Worm (Caenorhabditis elegans) whole organism, late embryonic: ENCODE results near the gene msp-64.

ENCODE experiments used
- K02D7.2 ChIP-seq: sonication (generic microtip); optimal IDR thresholded peaks from 2 replicates; lab custom pipeline; 2017; ENCODE audit warnings: mild to moderate bottlenecking, missing genetic modification characterization, missing compliant biosample characterization
- K09A11.1 ChIP-seq: sonication (generic microtip); optimal IDR thresholded peaks from 2 replicates; lab custom pipeline; 2017; ENCODE audit warnings: antibody characterized with exemption, mild to moderate bottlenecking, missing genetic modification characterization, missing compliant biosample characterization; ENCODE audit not compliant: insufficient read depth
- Y22D7AL.16 ChIP-seq: sonication (generic microtip); optimal IDR thresholded peaks from 2 replicates; lab custom pipeline; 2016; ENCODE audit warnings: missing genetic modification characterization, missing compliant biosample characterization
- ama-1 ChIP-seq: fragments of 150-350 bp; optimal IDR thresholded peaks from 2 replicates; lab custom pipeline; 2014
- ceh-14 ChIP-seq: sonication (generic microtip); optimal IDR thresholded peaks from 2 replicates; lab custom pipeline; 2016; ENCODE audit warnings: missing genotype, missing genetic modification characterization, missing compliant biosample characterization
- ceh-22 ChIP-seq: sonication (generic microtip); optimal IDR thresholded peaks from 2 replicates; lab custom pipeline; 2017; ENCODE audit warnings: missing biosample characterization, missing genetic modification characterization
- ceh-24 ChIP-seq: sonication (generic microtip); optimal IDR thresholded peaks from 2 replicates; lab custom pipeline; 2016; ENCODE audit warnings: mild to moderate bottlenecking, missing genetic modification characterization, missing compliant biosample characterization
- ceh-31 ChIP-seq: sonication (generic microtip); optimal IDR thresholded peaks from 2 replicates; lab custom pipeline; 2016; ENCODE audit warnings: missing genetic modification characterization, missing compliant biosample characterization
- ceh-48 ChIP-seq: sonication (generic microtip); optimal IDR thresholded peaks from 2 replicates; lab custom pipeline; 2016; ENCODE audit warnings: missing genetic modification characterization, inconsistent platforms, missing compliant biosample characterization
- ceh-6 ChIP-seq: fragments of 200-800 bp; sonication (Bioruptor generic); optimal IDR thresholded peaks from 2 replicates; lab custom pipeline; 2018; ENCODE audit warnings: mild to moderate bottlenecking, missing genetic modification characterization, missing compliant biosample characterization
- ceh-9 ChIP-seq: sonication (generic microtip); optimal IDR thresholded peaks from 2 replicates; lab custom pipeline; 2016; ENCODE audit warnings: mild to moderate bottlenecking, missing genetic modification characterization, inconsistent platforms, missing compliant biosample characterization
- dve-1 ChIP-seq: sonication (generic microtip); optimal IDR thresholded peaks from 2 replicates; lab custom pipeline; 2017; ENCODE audit warnings: antibody characterized with exemption, mild to moderate bottlenecking, missing genetic modification characterization, missing compliant biosample characterization
- elt-2 ChIP-seq: sonication (generic microtip); optimal IDR thresholded peaks from 2 replicates; lab custom pipeline; 2016; ENCODE audit warnings: missing genetic modification reagents, missing genetic modification characterization, missing compliant biosample characterization
- elt-4 ChIP-seq: sonication (generic microtip); optimal IDR thresholded peaks from 2 replicates; lab custom pipeline; 2016; ENCODE audit warnings: missing genetic modification characterization, missing compliant biosample characterization
- ets-4 ChIP-seq: sonication (generic microtip); optimal IDR thresholded peaks from 2 replicates; lab custom pipeline; 2016; ENCODE audit warnings: missing genetic modification characterization, missing compliant biosample characterization
- eyg-1 ChIP-seq: sonication (generic microtip); optimal IDR thresholded peaks from 2 replicates; lab custom pipeline; 2016; ENCODE audit warnings: missing genotype, missing genetic modification characterization, missing compliant biosample characterization
- fax-1 ChIP-seq: sonication (generic microtip); optimal IDR thresholded peaks from 2 replicates; lab custom pipeline; 2016; ENCODE audit warnings: missing genotype, missing genetic modification characterization, missing compliant biosample characterization
- fkh-10 ChIP-seq: fragments of 150-350 bp; optimal IDR thresholded peaks from 2 replicates; lab custom pipeline; 2014; ENCODE audit warnings: missing biosample characterization, missing genetic modification reagents, missing genetic modification characterization
- gmeb-2 ChIP-seq: sonication (generic microtip); optimal IDR thresholded peaks from 2 replicates; lab custom pipeline; 2016; ENCODE audit warnings: missing genetic modification characterization, inconsistent platforms, missing compliant biosample characterization
- hlh-15 ChIP-seq: sonication (generic microtip); optimal IDR thresholded peaks from 2 replicates; lab custom pipeline; 2016; ENCODE audit warnings: missing genetic modification characterization, missing compliant biosample characterization
- hlh-6 ChIP-seq: sonication (generic microtip); optimal IDR thresholded peaks from 2 replicates; lab custom pipeline; 2016; ENCODE audit warnings: missing genotype, missing genetic modification characterization, missing compliant biosample characterization
- hlh-8 ChIP-seq: sonication (generic microtip); optimal IDR thresholded peaks from 2 replicates; lab custom pipeline; 2016; ENCODE audit warnings: missing genotype, missing genetic modification characterization, missing compliant biosample characterization
- lim-6 ChIP-seq: sonication (generic microtip); optimal IDR thresholded peaks from 2 replicates; lab custom pipeline; 2016; ENCODE audit warnings: missing genetic modification characterization, missing compliant biosample characterization
- nfya-1 ChIP-seq: sonication (generic microtip); optimal IDR thresholded peaks from 2 replicates; lab custom pipeline; 2017; ENCODE audit warnings: missing genetic modification characterization, mild to moderate bottlenecking, missing compliant biosample characterization, antibody characterized with exemption, moderate library complexity
- nhr-11 ChIP-seq: fragments of 150-350 bp; optimal IDR thresholded peaks from 2 replicates; lab custom pipeline; 2014; ENCODE audit warnings: missing biosample characterization, missing genetic modification characterization
- nhr-232 ChIP-seq: sonication (generic microtip); optimal IDR thresholded peaks from 2 replicates; lab custom pipeline; 2016; ENCODE audit warnings: missing genetic modification characterization, missing compliant biosample characterization
- npax-4 ChIP-seq: sonication (generic microtip); optimal IDR thresholded peaks from 2 replicates; lab custom pipeline; 2016; ENCODE audit warnings: missing genetic modification characterization, missing compliant biosample characterization
- pat-9 ChIP-seq: fragments of 200-800 bp; sonication (Bioruptor generic); optimal IDR thresholded peaks from 2 replicates; lab custom pipeline; 2018; ENCODE audit warnings: mild to moderate bottlenecking, missing genetic modification characterization, moderate library complexity, missing compliant biosample characterization
- pha-4 ChIP-seq: fragments of 150-350 bp; optimal IDR thresholded peaks from 2 replicates; lab custom pipeline; 2018; ENCODE audit warnings: missing biosample characterization, missing genetic modification reagents, missing genetic modification characterization
- pros-1 ChIP-seq: fragments of 150-350 bp; optimal IDR thresholded peaks from 2 replicates; lab custom pipeline; 2014; ENCODE audit warnings: missing biosample characterization, missing genetic modification reagents, missing genetic modification characterization
- sdc-2 ChIP-seq: sonication (generic microtip); optimal IDR thresholded peaks from 2 replicates; lab custom pipeline; 2016; ENCODE audit warnings: missing genotype, missing genetic modification characterization, missing compliant biosample characterization
- tbx-2 ChIP-seq: sonication (generic microtip); optimal IDR thresholded peaks from 2 replicates; lab custom pipeline; 2016; ENCODE audit warnings: missing genetic modification characterization, missing compliant biosample characterization
- tbx-7 ChIP-seq: sonication (generic microtip); optimal IDR thresholded peaks from 2 replicates; lab custom pipeline; 2016; ENCODE audit warnings: missing genotype, missing genetic modification characterization, missing compliant biosample characterization
- ttx-3 ChIP-seq: sonication (generic microtip); optimal IDR thresholded peaks from 2 replicates; lab custom pipeline; 2016; ENCODE audit warnings: missing genetic modification reagents, missing genetic modification characterization, missing compliant biosample characterization
- unc-3 ChIP-seq, 2 experiments: fragments of 200-800 bp in 1 of 2; sonication (Bioruptor generic) in 1 of 2; sonication (generic microtip) in 1 of 2; conservative IDR thresholded peaks in 1 of 2; optimal IDR thresholded peaks in 1 of 2; 2 replicates each; pipeline versions ENCODE4 v1.3.6 to Lab custom; 2016 to 2022; ENCODE audit warnings: missing compliant biosample characterization in 2 of 2, missing genetic modification characterization in 2 of 2, missing genetic modification reagents in 1 of 2
- unc-42 ChIP-seq: sonication (generic microtip); optimal IDR thresholded peaks from 2 replicates; lab custom pipeline; 2016; ENCODE audit warnings: missing genotype, missing genetic modification characterization, missing compliant biosample characterization
- unc-86 ChIP-seq: sonication (generic microtip); optimal IDR thresholded peaks from 2 replicates; lab custom pipeline; 2016; ENCODE audit warnings: missing genetic modification characterization, missing compliant biosample characterization

msp-64 gene

ce11 chrII:5810230-5810629 is at the start of gene msp-64, which contains the start of gene ZK1248.5:
TSS of gene msp-64 (minus strand) at chrII:5810330.
TSS of gene ZK1248.5 (plus strand) at chrII:5810514.
- TF ChIP-seq hlh-8 (tag; lab: Kevin White, UChicago) (no peak), eyg-1 (no peak), ama-1 (no peak), ceh-31 (tag; lab: Kevin White, UChicago) (no peak), unc-86 (tag; lab: Kevin White, UChicago) (no peak), unc-42 (tag; lab: Kevin White, UChicago) (no peak), npax-4 (tag; lab: Kevin White, UChicago) (no peak), lim-6 (no peak), fkh-10 (GFP tag; lab: Kevin White, UChicago) (no peak), Y22D7AL.16 (no peak), ceh-48 (tag; lab: Kevin White, UChicago) (no peak), ceh-24 (no peak)

DNA sequence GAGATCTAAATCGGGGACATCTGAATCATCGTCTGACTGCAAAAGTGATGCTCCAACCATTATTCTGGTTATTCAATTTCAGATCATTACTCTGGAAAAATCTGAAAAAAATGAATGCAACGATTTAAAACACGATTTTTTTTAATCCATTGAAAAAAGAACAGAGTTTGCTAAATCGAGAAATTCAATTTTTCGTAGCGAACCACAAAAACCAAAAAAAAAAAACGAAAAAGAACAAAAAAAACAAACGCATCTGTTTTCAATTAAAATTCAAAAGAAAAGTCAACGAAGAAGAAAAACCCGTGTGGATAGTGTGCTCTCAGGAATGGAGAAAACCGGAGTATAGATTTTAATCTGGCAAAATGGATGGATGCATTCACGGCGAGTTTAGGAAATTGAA is 48.2 kb upstream of the msp-64 start, which contains the start of gene F55C12.4:
Gene F55C12.4, minus strand, starts transcription at position 101 of the 400 bp plus-strand sequence.
- TF ChIP-seq fkh-10 (GFP tag; lab: Kevin White, UChicago) (no peak), hlh-8 (tag; lab: Kevin White, UChicago) (no peak), gmeb-2 (no peak), ceh-24 (no peak), unc-86 (tag; lab: Kevin White, UChicago) (no peak), ttx-3 (tag; lab: Kevin White, UChicago) (no peak), hlh-15 (no peak), ceh-9 (tag; lab: Kevin White, UChicago) (no peak), K09A11.1 (no peak), npax-4 (tag; lab: Kevin White, UChicago) (no peak), nfya-1 (tag; lab: Kevin White, UChicago) (no peak), hlh-6 (no peak), pha-4 (tag; lab: Kevin White, UChicago) (no peak), nhr-232 (tag; lab: Kevin White, UChicago) (no peak)
- TF ChIP-seq, all 69 proteins: peak for 0

DNA sequence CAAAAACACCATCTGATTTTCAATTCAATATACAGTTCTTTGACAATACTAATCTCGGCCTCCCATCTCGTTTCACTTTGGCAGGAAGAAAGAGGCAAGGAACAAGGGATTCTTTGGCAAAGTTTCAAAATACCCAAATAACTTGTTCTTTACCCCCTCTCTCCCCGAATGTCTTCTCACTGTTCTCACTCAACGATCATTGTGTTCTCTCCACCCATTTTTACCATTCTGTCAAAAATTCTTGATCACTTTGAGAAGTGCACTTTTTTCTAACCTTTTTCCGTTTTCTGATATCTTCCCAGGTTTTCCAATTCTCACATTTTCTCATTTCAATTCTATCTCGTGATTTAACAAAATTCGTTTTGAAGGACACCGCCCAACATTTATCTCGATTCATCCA is 44.0 kb upstream of the msp-64 start, which contains the start of gene H41C03.1:
Gene H41C03.1, plus strand, starts transcription at position 301 of the 400 bp plus-strand sequence.
- no peak for TF ChIP-seq unc-42 (tag; lab: Kevin White, UChicago)
- TF ChIP-seq sdc-2 (tag; lab: Kevin White, UChicago) = no peak
- no peak for TF ChIP-seq dve-1
- TF ChIP-seq elt-2 (tag; lab: Kevin White, UChicago) = no peak
- TF ChIP-seq ceh-14 (tag; lab: Kevin White, UChicago) = no peak
- TF ChIP-seq ttx-3 (tag; lab: Kevin White, UChicago) = no peak
- TF ChIP-seq fax-1 = no peak
- TF ChIP-seq unc-3 (GFP tag; conservative IDR thresholded peaks at IDR 0.05; lab: Robert Waterston, UW) = no peak
- no peak for TF ChIP-seq unc-3 (tag; optimal IDR thresholded peaks at IDR 0.05; lab: Kevin White, UChicago)
- no peak for TF ChIP-seq pros-1 (tag; lab: Kevin White, UChicago)
- TF ChIP-seq lim-6 = no peak
- TF ChIP-seq pat-9 (tag; lab: Kevin White, UChicago) = no peak

- TF ChIP-seq gmeb-2 (no peak), ceh-22 (tag; lab: Kevin White, UChicago) (no peak), unc-42 (tag; lab: Kevin White, UChicago) (no peak), elt-4 (tag; lab: Kevin White, UChicago) (no peak), fax-1 (no peak), ets-4 (no peak), tbx-7 (tag; lab: Kevin White, UChicago) (no peak), unc-3 (GFP tag; conservative IDR thresholded peaks at IDR 0.05; lab: Robert Waterston, UW) (no peak), unc-3 (tag; optimal IDR thresholded peaks at IDR 0.05; lab: Kevin White, UChicago) (no peak), fkh-10 (GFP tag; lab: Kevin White, UChicago) (no peak)
Observed at ce11 chrII:5853261-5853660, 43.1 kb upstream of the msp-64 start.

- TF ChIP-seq sdc-2 (tag; lab: Kevin White, UChicago) = no peak
- TF ChIP-seq ceh-22 (tag; lab: Kevin White, UChicago) = no peak
- TF ChIP-seq tbx-2 (tag; lab: Kevin White, UChicago) = no peak
- no peak for TF ChIP-seq ceh-6 (GFP tag; lab: Kevin White, UChicago)
- TF ChIP-seq pha-4 (tag; lab: Kevin White, UChicago) = no peak
- TF ChIP-seq elt-2 (tag; lab: Kevin White, UChicago) = no peak
- no peak for TF ChIP-seq nfya-1 (tag; lab: Kevin White, UChicago)
- TF ChIP-seq K02D7.2 (tag; lab: Kevin White, UChicago) = no peak
- TF ChIP-seq ceh-31 (tag; lab: Kevin White, UChicago) = no peak
- no peak for TF ChIP-seq fax-1
- no peak for TF ChIP-seq nhr-11 (tag; lab: Kevin White, UChicago)
- no peak for TF ChIP-seq unc-42 (tag; lab: Kevin White, UChicago)
Observed at ce11 chrII:5852007-5852406, 41.9 kb upstream of the msp-64 start, which contains the start of gene H41C03.2. TSS of gene H41C03.2 (minus strand) at chrII:5852107.
